Worm (Caenorhabditis elegans): ENCODE measurements around the gene srt-11.

srt-11 gene

ce11 chrII:14798047-14798522 is 7.7 kb upstream of the srt-11 start, which contains the start of gene tbc-20 (continued):
- TF ChIP-seq F55B11.4 (tag; optimal IDR thresholded peaks at IDR 0.05; ENCODE audit: borderline replicate concordance, insufficient read depth) (no peak), Y79H2A.3 (GFP tag; conservative IDR thresholded peaks at IDR 0.05) (no peak), hmg-1.2 (GFP tag; IDR thresholded peaks at IDR 0.05) (peak; percentile 38), dpl-1 (GFP tag; optimal IDR thresholded peaks at IDR 0.05) (no peak), chd-7 (tag; optimal IDR thresholded peaks at IDR 0.05) (no peak), lag-1 (GFP tag; IDR thresholded peaks at IDR 0.05) (no peak), ztf-25 (GFP tag; IDR thresholded peaks at IDR 0.05) (no peak), madf-3 (GFP tag; IDR thresholded peaks at IDR 0.05) (no peak), lir-1 (GFP tag; conservative IDR thresholded peaks at IDR 0.05) (no peak), tbp1 (GFP tag; optimal IDR thresholded peaks at IDR 0.05) (peak; percentile 26), zim-3 (tag; optimal IDR thresholded peaks at IDR 0.05) (no peak), unc-130 (GFP tag; optimal IDR thresholded peaks at IDR 0.05) (peak; percentile 12), die-1 (tag; optimal IDR thresholded peaks at IDR 0.05) (no peak), lsl-1 (GFP tag; optimal IDR thresholded peaks at IDR 0.05) (peak; percentile 48), ceh-100 (GFP tag; IDR thresholded peaks at IDR 0.05) (no peak), B0336.3 (GFP tag; IDR thresholded peaks at IDR 0.05) (0 out of 2 replicates have a peak, but pooled peaks have one; percentile 18), ztf-18 (tag; optimal IDR thresholded peaks at IDR 0.05) (no peak), snpc-1.3 (tag; optimal IDR thresholded peaks at IDR 0.05; ENCODE audit: insufficient read depth) (peak; percentile 59), F33H1.4 (GFP tag; IDR thresholded peaks at IDR 0.05) (peak; percentile 56), atf-7 (tag; optimal IDR thresholded peaks at IDR 0.05) (no peak), attf-6 (GFP tag; IDR thresholded peaks at IDR 0.05) (0 out of 2 replicates have a peak, but pooled peaks have one; percentile 19), lsy-27 (tag; optimal IDR thresholded peaks at IDR 0.05; ENCODE audit: borderline replicate concordance, insufficient read depth) (no peak), nhr-120 (GFP tag; IDR thresholded peaks at IDR 0.05) (no peak), mxl-1 (tag; optimal IDR thresholded peaks at IDR 0.05) (no peak), F52B5.7 (tag; optimal IDR thresholded peaks at IDR 0.05) (no peak), Y53F4B.3 (GFP tag; IDR thresholded peaks at IDR 0.05) (no peak), B0035.1 (tag; optimal IDR thresholded peaks at IDR 0.05) (no peak), ceh-79 (tag; optimal IDR thresholded peaks at IDR 0.05) (no peak), hlh-12 (tag; optimal IDR thresholded peaks at IDR 0.05) (no peak), ztf-6 (GFP tag; IDR thresholded peaks at IDR 0.05) (no peak), pbrm-1 (GFP tag; IDR thresholded peaks at IDR 0.05) (no peak), Y56A3A.18 (GFP tag; IDR thresholded peaks at IDR 0.05) (no peak), T07F8.4 (tag; optimal IDR thresholded peaks at IDR 0.05) (no peak), attf-5 (GFP tag; optimal IDR thresholded peaks at IDR 0.05) (no peak), snpc-4 (GFP tag; optimal IDR thresholded peaks at IDR 0.05) (peak; percentile 49), snpc-4 (tag; optimal IDR thresholded peaks at IDR 0.05) (peak in 3 of 4 experiments; percentile 46 to 73 (median 68)), ccch-3 (GFP tag; optimal IDR thresholded peaks at IDR 0.05) (no peak), lin-35 (GFP tag; optimal IDR thresholded peaks at IDR 0.05) (peak in 1 of 3 experiments; percentile 28), F22D6.2 (tag; optimal IDR thresholded peaks at IDR 0.05) (no peak), bed-1 (GFP tag; IDR thresholded peaks at IDR 0.05) (no peak), hmg-20 (GFP tag; IDR thresholded peaks at IDR 0.05) (no peak), hlh-26 (GFP tag; conservative IDR thresholded peaks at IDR 0.05) (no peak), aptf-2 (GFP tag; conservative IDR thresholded peaks at IDR 0.05) (no peak), zfh-2 (GFP tag; conservative IDR thresholded peaks at IDR 0.05) (no peak), madf-8 (GFP tag; conservative IDR thresholded peaks at IDR 0.05) (peak; percentile 74), C17E4.6 (GFP tag; IDR thresholded peaks at IDR 0.05) (no peak), nfya-2 (GFP tag; IDR thresholded peaks at IDR 0.05) (no peak), mel-28 (tag; optimal IDR thresholded peaks at IDR 0.05; ENCODE audit: borderline replicate concordance) (no peak), efl-1 (GFP tag; optimal IDR thresholded peaks at IDR 0.05) (peak; percentile 40)

Data from whole organism, young adult.